Fruit fly (Drosophila melanogaster): ENCODE data around the gene AhcyL2.

The AhcyL2 gene

DNA sequence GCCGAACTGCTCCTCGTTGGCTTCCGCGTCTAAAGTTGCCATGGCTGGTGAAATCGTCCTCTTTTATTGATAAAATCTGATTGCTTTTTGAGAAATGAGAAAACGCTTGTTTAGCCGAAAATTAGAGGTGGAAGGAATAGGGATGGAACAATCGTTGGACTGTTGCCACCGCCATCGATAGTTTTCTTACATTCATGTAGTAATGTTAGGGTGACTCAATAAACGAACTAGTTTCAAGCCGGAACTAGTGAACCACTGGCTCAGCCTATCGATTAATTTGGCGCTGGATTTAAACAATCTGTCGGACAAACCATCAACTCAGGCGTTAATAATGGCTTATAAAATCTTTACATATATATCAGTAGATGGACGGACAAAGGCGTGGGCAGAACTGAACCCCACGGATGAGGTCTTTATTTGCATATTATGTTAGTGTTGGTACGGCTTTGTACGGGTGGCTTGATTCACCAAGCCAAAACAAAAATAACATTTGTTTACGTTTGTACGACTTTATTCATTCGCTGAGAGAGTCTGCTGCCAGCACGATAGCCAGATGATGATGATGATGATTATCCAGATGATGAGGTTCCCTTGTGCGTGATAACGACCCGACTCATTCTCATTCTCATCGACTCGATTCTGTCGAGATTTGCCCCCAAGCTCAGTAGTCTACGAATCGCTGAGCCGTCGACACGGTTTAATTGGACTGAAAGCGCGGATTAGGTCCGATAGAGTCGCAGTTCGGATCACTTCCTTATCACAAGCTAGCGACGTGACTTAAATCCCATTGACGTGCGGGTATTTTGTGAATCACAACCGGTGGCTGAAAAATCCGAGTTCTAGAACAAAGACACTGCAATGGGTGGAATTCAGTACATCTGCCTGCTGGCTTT, 20.5 kb upstream of the AhcyL2 start, which contains the start of the genes Sf3a1 and Irc (continued):
- no peak for TF ChIP-seq CG14965 (GFP tag; optimal IDR thresholded peaks at IDR 0.05; ENCODE audit: borderline replicate concordance)
- no peak for TF ChIP-seq mirr (GFP tag; optimal IDR thresholded peaks at IDR 0.05)
- TF ChIP-seq gro (GFP tag; optimal IDR thresholded peaks at IDR 0.05), result peak; percentile 52
- TF ChIP-seq CG4730 (GFP tag; IDR thresholded peaks at IDR 0.05), result no peak
- peak; percentile 87 for TF ChIP-seq row (GFP tag; IDR thresholded peaks at IDR 0.05)
- TF ChIP-seq unc-4 (GFP tag; IDR thresholded peaks at IDR 0.05; ENCODE audit: partially characterized antibody), result peak; percentile 96
- no peak for TF ChIP-seq D19B (GFP tag; optimal IDR thresholded peaks at IDR 0.05)
- no peak for TF ChIP-seq gcm2 (GFP tag; optimal IDR thresholded peaks at IDR 0.05)
- no peak for TF ChIP-seq sc (optimal IDR thresholded peaks at IDR 0.05)
- no peak for TF ChIP-seq sc (GFP tag; optimal IDR thresholded peaks at IDR 0.05)
- TF ChIP-seq Dp (GFP tag; optimal IDR thresholded peaks at IDR 0.05), result peak; percentile 96
- TF ChIP-seq HLHmδ (GFP tag; optimal IDR thresholded peaks at IDR 0.05), result no peak
- no peak for TF ChIP-seq CG11695 (GFP tag; IDR thresholded peaks at IDR 0.05)
- no peak for TF ChIP-seq chif (GFP tag; optimal IDR thresholded peaks at IDR 0.05)
- TF ChIP-seq CG6175 (GFP tag; IDR thresholded peaks at IDR 0.05), result 0 out of 3 replicates have a peak, but pooled peaks have one; percentile 13
- no peak for TF ChIP-seq ash1 (GFP tag; optimal IDR thresholded peaks at IDR 0.05)
- TF ChIP-seq CG2875 (GFP tag; optimal IDR thresholded peaks at IDR 0.05), result no peak
- no peak for TF ChIP-seq klu (GFP tag; IDR thresholded peaks at IDR 0.05)
- TF ChIP-seq phol (tag; optimal IDR thresholded peaks at IDR 0.05), result peak; percentile 43
- peak; percentile 58; the same call in 1 of the 2 replicates for TF ChIP-seq slbo (GFP tag; IDR thresholded peaks at IDR 0.05)
- TF ChIP-seq Scr (GFP tag; IDR thresholded peaks at IDR 0.05; ENCODE audit: partially characterized antibody), result peak; percentile 94
- TF ChIP-seq CG7372 (GFP tag; IDR thresholded peaks at IDR 0.05), result no peak
- TF ChIP-seq pita (GFP tag; optimal IDR thresholded peaks at IDR 0.05), result no peak
- no peak for TF ChIP-seq tll (GFP tag; optimal IDR thresholded peaks at IDR 0.05)
- no peak for TF ChIP-seq da (GFP tag; optimal IDR thresholded peaks at IDR 0.05)
- TF ChIP-seq pum (GFP tag; optimal IDR thresholded peaks at IDR 0.05), result peak; percentile 7
- peak; percentile 2 for TF ChIP-seq ftz-f1 (GFP tag; optimal IDR thresholded peaks at IDR 0.05)
- TF ChIP-seq pan (optimal IDR thresholded peaks at IDR 0.05), result no peak
- no peak for TF ChIP-seq pan (GFP tag; optimal IDR thresholded peaks at IDR 0.05 in 1 of 2, IDR thresholded peaks at IDR 0.05 in 1 of 2)
- TF ChIP-seq CG33557 (GFP tag; optimal IDR thresholded peaks at IDR 0.05), result no peak
- peak; percentile 62 for TF ChIP-seq vfl (GFP tag; optimal IDR thresholded peaks at IDR 0.05)
- no peak for TF ChIP-seq sqz (GFP tag; optimal IDR thresholded peaks at IDR 0.05)
- no peak for TF ChIP-seq CG11093 (GFP tag; IDR thresholded peaks at IDR 0.05)
- TF ChIP-seq hbn (GFP tag; IDR thresholded peaks at IDR 0.05; ENCODE audit: partially characterized antibody), result peak; percentile 97
- TF ChIP-seq fd102C (GFP tag; optimal IDR thresholded peaks at IDR 0.05), result no peak
- TF ChIP-seq CG8089 (GFP tag; optimal IDR thresholded peaks at IDR 0.05), result no peak
- no peak for TF ChIP-seq Mrtf (GFP tag; IDR thresholded peaks at IDR 0.05)
- TF ChIP-seq chm (GFP tag; IDR thresholded peaks at IDR 0.05), result peak; percentile 5; the same call in 1 of the 2 replicates
- TF ChIP-seq B-H1 (GFP tag; IDR thresholded peaks at IDR 0.05), result no peak
- no peak for TF ChIP-seq cato (GFP tag; optimal IDR thresholded peaks at IDR 0.05; ENCODE audit: borderline replicate concordance)
- TF ChIP-seq CG42726 (GFP tag; IDR thresholded peaks at IDR 0.05; ENCODE audit: partially characterized antibody), result peak; percentile 96
- TF ChIP-seq Pdp1 (GFP tag; optimal IDR thresholded peaks at IDR 0.05), result peak; percentile 25 to 54
- TF ChIP-seq sisA (GFP tag; IDR thresholded peaks at IDR 0.05), result no peak
- peak; percentile 26 for TF ChIP-seq pho (GFP tag; optimal IDR thresholded peaks at IDR 0.05)
- no peak for TF ChIP-seq Meics (GFP tag; optimal IDR thresholded peaks at IDR 0.05)
- TF ChIP-seq CG11085 (GFP tag; IDR thresholded peaks at IDR 0.05), result no peak
- peak; percentile 25 for TF ChIP-seq ERR (GFP tag; optimal IDR thresholded peaks at IDR 0.05)
- no peak for TF ChIP-seq odd (GFP tag; optimal IDR thresholded peaks at IDR 0.05)
- TF ChIP-seq CG9797 (GFP tag; optimal IDR thresholded peaks at IDR 0.05), result peak; percentile 29

Data from whole organism, embryonic.